Fruit fly (Drosophila melanogaster) whole organism, embryonic: ENCODE measurements around the gene Pp1alpha-96A.

ENCODE experiments used
- Adf1 ChIP-seq: fragments of 200-800 bp; sonication (Bioruptor generic); IDR thresholded peaks from 2 replicates; pipeline ENCODE4 v1.3.6; 2022; ENCODE audit warnings: missing biosample characterization, missing genetic modification characterization
- Bgb ChIP-seq: fragments of 200-800 bp; sonication (Bioruptor generic); IDR thresholded peaks from 2 replicates; pipeline ENCODE4 v1.3.6; 2022; ENCODE audit warnings: missing biosample characterization, missing genetic modification characterization; ENCODE audit not compliant: partially characterized antibody
- C15 ChIP-seq: fragments of 200-800 bp; sonication (Bioruptor generic); IDR thresholded peaks from 3 replicates; pipeline ENCODE4 v1.3.6; 2022; ENCODE audit warnings: missing biosample characterization, missing genetic modification characterization
- CG10147 ChIP-seq: fragments of 200-800 bp; sonication (Bioruptor generic); optimal IDR thresholded peaks from 2 replicates; lab custom pipeline; 2019; ENCODE audit warnings: missing biosample characterization, mild to moderate bottlenecking, missing genetic modification characterization, moderate library complexity
- CG10366 ChIP-seq: fragments of 200-800 bp; sonication (Bioruptor generic); IDR thresholded peaks from 2 replicates; pipeline ENCODE4 v1.3.6; 2022; ENCODE audit warnings: missing biosample characterization, missing genetic modification characterization
- CG10462 ChIP-seq: fragments of 200-800 bp; sonication (Bioruptor generic); optimal IDR thresholded peaks from 2 replicates; lab custom pipeline; 2016; ENCODE audit warnings: missing biosample characterization, missing genetic modification characterization
- CG10543 ChIP-seq: fragments of 200-800 bp; sonication (Bioruptor generic); optimal IDR thresholded peaks from 3 replicates; lab custom pipeline; 2017; ENCODE audit warnings: missing biosample characterization, mild to moderate bottlenecking, missing genetic modification characterization, moderate library complexity
- CG11456 ChIP-seq: fragments of 200-800 bp; sonication (Bioruptor generic); IDR thresholded peaks from 3 replicates; pipeline ENCODE4 v1.3.6; 2022; ENCODE audit warnings: missing biosample characterization, missing genetic modification characterization
- CG11560 ChIP-seq: fragments of 200-800 bp; sonication (Bioruptor generic); IDR thresholded peaks from 3 replicates; pipeline ENCODE4 v1.3.6; 2022; ENCODE audit warnings: missing biosample characterization, missing genetic modification characterization
- CG12942 ChIP-seq: fragments of 200-800 bp; sonication (Bioruptor generic); optimal IDR thresholded peaks from 3 replicates; lab custom pipeline; 2016; ENCODE audit warnings: missing biosample characterization, missing genetic modification characterization
- CG13287 ChIP-seq: fragments of 200-800 bp; sonication (Bioruptor generic); IDR thresholded peaks from 2 replicates; pipeline ENCODE4 v1.3.6; 2022; ENCODE audit warnings: missing biosample characterization, missing genetic modification characterization; ENCODE audit not compliant: partially characterized antibody
- CG13424 ChIP-seq: fragments of 200-800 bp; sonication (Bioruptor generic); optimal IDR thresholded peaks from 2 replicates; lab custom pipeline; 2019; ENCODE audit warnings: missing biosample characterization, mild to moderate bottlenecking, missing genetic modification characterization, moderate library complexity
- CG13894 ChIP-seq: fragments of 200-800 bp; sonication (Bioruptor generic); optimal IDR thresholded peaks from 3 replicates; lab custom pipeline; 2018; ENCODE audit warnings: missing biosample characterization, mild to moderate bottlenecking, missing genetic modification characterization, moderate library complexity
- CG1602 ChIP-seq: fragments of 200-800 bp; sonication (Bioruptor generic); optimal IDR thresholded peaks from 3 replicates; lab custom pipeline; 2016; ENCODE audit warnings: missing biosample characterization, missing genetic modification characterization
- CG1603 ChIP-seq: fragments of 200-800 bp; sonication (Bioruptor generic); optimal IDR thresholded peaks from 2 replicates; lab custom pipeline; 2019; ENCODE audit warnings: missing biosample characterization, mild to moderate bottlenecking, missing genetic modification characterization, moderate library complexity
- CG31365 ChIP-seq: fragments of 200-800 bp; sonication (Bioruptor generic); optimal IDR thresholded peaks from 2 replicates; lab custom pipeline; 2018; ENCODE audit warnings: missing biosample characterization, mild to moderate bottlenecking, missing genetic modification characterization
- CG31388 ChIP-seq: fragments of 200-800 bp; sonication (Bioruptor generic); optimal IDR thresholded peaks from 2 replicates; lab custom pipeline; 2016; ENCODE audit warnings: missing biosample characterization, missing genetic modification characterization
- CG32532 ChIP-seq: fragments of 200-800 bp; sonication (Bioruptor generic); IDR thresholded peaks from 2 replicates; pipeline ENCODE4 v1.3.6; 2022; ENCODE audit warnings: missing biosample characterization, missing genetic modification characterization
- CG32772 ChIP-seq: fragments of 200-800 bp; sonication (Bioruptor generic); IDR thresholded peaks from 2 replicates; pipeline ENCODE4 v1.3.6; 2022; ENCODE audit warnings: missing biosample characterization, missing genetic modification characterization
- CG34376 ChIP-seq: fragments of 200-800 bp; sonication (Bioruptor generic); optimal IDR thresholded peaks from 2 replicates; lab custom pipeline; 2018; ENCODE audit warnings: missing biosample characterization, mild to moderate bottlenecking, missing genetic modification characterization
- CG34422 ChIP-seq: fragments of 200-800 bp; sonication (Bioruptor generic); IDR thresholded peaks from 3 replicates; pipeline ENCODE4 v1.3.6; 2022; ENCODE audit warnings: missing biosample characterization, missing genetic modification characterization
- CG43689 ChIP-seq: fragments of 200-800 bp; sonication (Bioruptor generic); IDR thresholded peaks from 2 replicates; pipeline ENCODE4 v1.3.6; 2022; ENCODE audit warnings: missing biosample characterization, missing genetic modification characterization
- CG6654 ChIP-seq: fragments of 200-800 bp; sonication (Bioruptor generic); optimal IDR thresholded peaks from 2 replicates; lab custom pipeline; 2017; ENCODE audit warnings: missing biosample characterization, mild to moderate bottlenecking, missing genetic modification characterization
- CG8290 ChIP-seq, 3 experiments: fragments of 200-800 bp; sonication (Bioruptor generic); optimal IDR thresholded peaks; 2 replicates each; lab custom pipeline; 2016 to 2019; ENCODE audit warnings: missing biosample characterization in 3 of 3, missing genetic modification characterization in 3 of 3, mild to moderate bottlenecking in 2 of 3, moderate library complexity in 1 of 3
- CG8765 ChIP-seq: fragments of 200-800 bp; sonication (Bioruptor generic); IDR thresholded peaks from 2 replicates; pipeline ENCODE4 v1.3.6; 2022; ENCODE audit warnings: missing biosample characterization, missing genetic modification characterization
- Deaf1 ChIP-seq: fragments of 200-800 bp; optimal IDR thresholded peaks from 3 replicates; lab custom pipeline; 2019; ENCODE audit warnings: missing biosample characterization, mild to moderate bottlenecking, missing genetic modification characterization, moderate library complexity
- Dip3 ChIP-seq: fragments of 200-800 bp; sonication (Bioruptor generic); optimal IDR thresholded peaks from 3 replicates; lab custom pipeline; 2016; ENCODE audit warnings: missing biosample characterization, missing genetic modification characterization
- Drgx ChIP-seq: fragments of 200-800 bp; sonication (Bioruptor generic); IDR thresholded peaks from 2 replicates; pipeline ENCODE4 v1.3.6; 2022; ENCODE audit warnings: missing biosample characterization, missing genetic modification characterization
- Ets65A ChIP-seq: fragments of 200-800 bp; sonication (Bioruptor generic); peaks from one replicate; lab custom pipeline; 2016; ENCODE audit warnings: missing biosample characterization, missing genetic modification characterization
- Hr51 ChIP-seq, 2 experiments: fragments of 200-800 bp; sonication (Bioruptor generic); optimal IDR thresholded peaks; 2 replicates in 1 of 2; 3 replicates in 1 of 2; lab custom pipeline; 2016 to 2018; ENCODE audit warnings: missing biosample characterization in 2 of 2, missing genetic modification characterization in 2 of 2, mild to moderate bottlenecking in 1 of 2, moderate library complexity in 1 of 2
- Jarid2 ChIP-seq: fragments of 200-800 bp; sonication (Bioruptor generic); optimal IDR thresholded peaks from 3 replicates; lab custom pipeline; 2017; ENCODE audit warnings: mild to moderate bottlenecking, missing biosample characterization, missing genetic modification reagents, missing genetic modification characterization
- Pdp1 ChIP-seq, 2 experiments: fragments of 200-800 bp; sonication (Bioruptor generic); optimal IDR thresholded peaks; 3 replicates each; lab custom pipeline; 2016; ENCODE audit warnings: missing biosample characterization in 2 of 2, missing genetic modification characterization in 2 of 2, mild to moderate bottlenecking in 1 of 2, moderate library complexity in 1 of 2
- Rfx ChIP-seq: fragments of 200-800 bp; sonication (Bioruptor generic); IDR thresholded peaks from 2 replicates; pipeline ENCODE4 v1.3.6; 2022; ENCODE audit warnings: missing biosample characterization, missing genetic modification characterization
- Sry-δ ChIP-seq: fragments of 200-800 bp; sonication (Bioruptor generic); optimal IDR thresholded peaks from 2 replicates; lab custom pipeline; 2016; ENCODE audit warnings: missing biosample characterization, missing genetic modification characterization
- abd-A ChIP-seq: fragments of 200-800 bp; sonication (Bioruptor generic); optimal IDR thresholded peaks from 3 replicates; lab custom pipeline; 2019; ENCODE audit warnings: missing biosample characterization, mild to moderate bottlenecking, missing genetic modification characterization, moderate library complexity
- amos ChIP-seq: fragments of 200-800 bp; sonication (Bioruptor generic); IDR thresholded peaks from 2 replicates; pipeline ENCODE4 v1.3.6; 2022; ENCODE audit warnings: missing biosample characterization, missing genetic modification characterization; ENCODE audit not compliant: partially characterized antibody
- az2 ChIP-seq: fragments of 200-800 bp; sonication (Bioruptor generic); optimal IDR thresholded peaks from 3 replicates; lab custom pipeline; 2016; ENCODE audit warnings: missing biosample characterization, missing genetic modification characterization
- cad ChIP-seq: fragments of >200 bp; optimal IDR thresholded peaks from 2 replicates; lab custom pipeline; 2017; ENCODE audit warnings: missing biosample characterization, missing genetic modification characterization
- cas ChIP-seq: fragments of 200-800 bp; sonication (Bioruptor generic); IDR thresholded peaks from 2 replicates; pipeline ENCODE4 v1.3.6; 2022; ENCODE audit warnings: missing biosample characterization, missing genetic modification characterization
- chinmo ChIP-seq: fragments of 200-800 bp; sonication (Bioruptor generic); IDR thresholded peaks from 4 replicates; pipeline ENCODE4 v1.3.6; 2022; ENCODE audit warnings: missing biosample characterization, missing genetic modification characterization; ENCODE audit not compliant: partially characterized antibody
- crol ChIP-seq: fragments of 200-800 bp; sonication (Bioruptor generic); IDR thresholded peaks from 2 replicates; pipeline ENCODE4 v1.3.6; 2022; ENCODE audit warnings: missing biosample characterization, missing genetic modification characterization
- gfzf ChIP-seq: fragments of 200-800 bp; sonication (Bioruptor generic); optimal IDR thresholded peaks from 2 replicates; lab custom pipeline; 2016; ENCODE audit warnings: missing biosample characterization, mild to moderate bottlenecking, missing genetic modification characterization, moderate library complexity
- gro ChIP-seq: fragments of 200-800 bp; sonication (Bioruptor generic); optimal IDR thresholded peaks from 2 replicates; lab custom pipeline; 2016; ENCODE audit warnings: missing biosample characterization, missing genetic modification characterization
- sd ChIP-seq: fragments of 200-800 bp; sonication (Bioruptor generic); optimal IDR thresholded peaks from 3 replicates; lab custom pipeline; 2018; ENCODE audit warnings: missing biosample characterization, mild to moderate bottlenecking, missing genetic modification characterization, moderate library complexity
- vvl ChIP-seq: fragments of 200-800 bp; sonication (Bioruptor generic); IDR thresholded peaks from 2 replicates; pipeline ENCODE4 v1.3.6; 2022; ENCODE audit warnings: missing biosample characterization, missing genetic modification characterization
- z ChIP-seq: fragments of 200-800 bp; sonication (Bioruptor generic); IDR thresholded peaks from 3 replicates; pipeline ENCODE4 v1.3.6; 2022; ENCODE audit warnings: missing biosample characterization, missing genetic modification characterization

Gene Pp1alpha-96A

DNA sequence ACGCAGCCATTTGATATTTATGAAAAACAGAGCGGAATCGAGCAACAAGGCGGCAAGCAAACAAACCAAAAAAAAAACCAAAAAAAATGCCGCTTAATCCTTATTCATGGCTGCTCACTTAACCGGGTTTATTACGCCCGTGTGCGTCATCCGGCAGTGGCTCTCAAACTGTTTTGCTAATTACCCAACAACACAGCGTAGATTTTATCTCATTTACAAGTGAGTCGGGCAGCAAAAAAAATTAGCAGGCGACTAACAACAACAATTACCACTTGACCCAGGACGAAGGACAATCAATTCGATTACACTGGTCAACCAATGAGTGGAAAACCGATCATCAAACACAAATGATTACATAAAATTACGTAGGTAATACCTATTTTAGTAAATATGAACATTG is 30.1 kb downstream of the Pp1alpha-96A start:
- TF ChIP-seq cad (GFP tag; lab: Kevin White, UChicago) (peak; percentile 26), Ets65A (GFP tag; lab: Kevin White, UChicago) (peak; percentile 67), CG1602 (GFP tag; lab: Kevin White, UChicago) (no peak), CG11560 (tag; lab: Robert Waterston, UW) (no peak), CG6654 (GFP tag; lab: Kevin White, UChicago) (peak; percentile 80)

DNA sequence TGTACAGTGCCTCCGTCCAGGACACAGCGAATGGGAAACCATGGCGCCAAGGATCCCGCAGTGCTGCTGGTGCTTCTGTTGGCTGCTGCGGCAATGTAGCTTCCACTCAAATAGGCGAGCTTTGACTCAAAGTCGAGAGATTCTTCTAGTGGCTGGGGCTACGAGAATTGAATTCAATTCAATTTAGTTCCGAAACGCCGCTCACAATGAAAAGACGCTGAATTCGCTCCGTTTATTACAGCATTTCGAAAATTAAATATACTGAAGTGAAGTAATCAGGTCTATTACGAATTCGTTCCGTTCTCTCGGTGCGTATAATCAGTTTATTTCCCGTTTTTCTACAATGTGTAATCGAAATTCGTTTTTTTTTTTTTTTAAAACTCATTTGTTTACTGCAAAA is 30.8 kb downstream of the Pp1alpha-96A start:
- TF ChIP-seq z: peak; percentile 96
- no peak for TF ChIP-seq Dip3 (GFP tag; lab: Kevin White, UChicago)
- 0 out of 2 replicates have a peak, but pooled peaks have one; percentile 27 for TF ChIP-seq vvl (GFP tag; lab: Robert Waterston, UW)
- TF ChIP-seq CG32532 (GFP tag; lab: Robert Waterston, UW): peak; percentile 14; the same call in 1 of the 2 replicates
- peak; percentile 49 for TF ChIP-seq Jarid2
- no peak for TF ChIP-seq CG32772 (GFP tag; lab: Robert Waterston, UW)
- TF ChIP-seq Deaf1: peak; percentile 14
- TF ChIP-seq CG10543 (GFP tag; lab: Kevin White, UChicago): peak; percentile 14
- no peak for TF ChIP-seq CG10366 (GFP tag; lab: Robert Waterston, UW)
- TF ChIP-seq Pdp1 (GFP tag; optimal IDR thresholded peaks at IDR 0.05; lab: Kevin White, UChicago): peak in 1 of 2 experiments; percentile 68
- no peak for TF ChIP-seq cas (GFP tag; lab: Robert Waterston, UW)
- TF ChIP-seq CG11456 (GFP tag; lab: Robert Waterston, UW): no peak
- no peak for TF ChIP-seq CG10462 (GFP tag; lab: Kevin White, UChicago)
- peak; percentile 32; the same call in 1 of the 2 replicates for TF ChIP-seq Adf1 (GFP tag; lab: Robert Waterston, UW)
- peak; percentile 53 for TF ChIP-seq abd-A (tag; lab: Kevin White, UChicago)
- TF ChIP-seq CG1603: no peak
- TF ChIP-seq Sry-δ: no peak
- no peak for TF ChIP-seq crol (GFP tag; lab: Robert Waterston, UW)
- TF ChIP-seq CG13894: peak; percentile 52
- TF ChIP-seq gro: peak; percentile 8
- no peak for TF ChIP-seq CG8765 (GFP tag; lab: Robert Waterston, UW)
- TF ChIP-seq CG31365 (tag; lab: Kevin White, UChicago): no peak
- TF ChIP-seq CG13424 (tag; lab: Kevin White, UChicago): no peak
- TF ChIP-seq chinmo (GFP tag; lab: Robert Waterston, UW): peak; percentile 73; the same call in 3 of the 4 replicates
- no peak for TF ChIP-seq CG8290 (GFP tag; optimal IDR thresholded peaks at IDR 0.05; lab: Kevin White, UChicago)
- TF ChIP-seq CG8290 (tag; optimal IDR thresholded peaks at IDR 0.05; lab: Kevin White, UChicago): peak in 1 of 2 experiments; percentile 22
- TF ChIP-seq gfzf (GFP tag; lab: Kevin White, UChicago): no peak
- TF ChIP-seq Rfx (GFP tag; lab: Robert Waterston, UW): peak; percentile 20; the same call in 1 of the 2 replicates
- TF ChIP-seq az2 (GFP tag; lab: Kevin White, UChicago): no peak
- no peak for TF ChIP-seq C15 (GFP tag; lab: Robert Waterston, UW)
- peak; percentile 44; the same call in 1 of the 2 replicates for TF ChIP-seq CG13287 (GFP tag; lab: Robert Waterston, UW)
- no peak for TF ChIP-seq CG12942 (GFP tag; lab: Kevin White, UChicago)
- TF ChIP-seq CG43689 (GFP tag; lab: Robert Waterston, UW): no peak
- peak; percentile 43; the same call in 1 of the 2 replicates for TF ChIP-seq Bgb
- no peak for TF ChIP-seq Drgx (GFP tag; lab: Robert Waterston, UW)
- TF ChIP-seq CG31388 (GFP tag; lab: Kevin White, UChicago): no peak
- TF ChIP-seq CG10147: no peak
- TF ChIP-seq amos (GFP tag; lab: Robert Waterston, UW): peak; percentile 49; the same call in 1 of the 2 replicates
- peak; percentile 1 for TF ChIP-seq sd (tag; lab: Kevin White, UChicago)
- peak; percentile 26; the same call in 1 of the 3 replicates for TF ChIP-seq CG34422 (GFP tag; lab: Robert Waterston, UW)
- TF ChIP-seq Hr51 (GFP tag; optimal IDR thresholded peaks at IDR 0.05; lab: Kevin White, UChicago): no peak
- TF ChIP-seq CG34376: peak; percentile 50
